Worm (Caenorhabditis elegans) whole organism, mixed stage, embryonic: ENCODE results near the gene lys-1.

Experiments used
- M03D4.4 ChIP-seq: sonication (generic microtip); optimal IDR thresholded peaks from 2 replicates; lab custom pipeline; 2017; ENCODE audit warnings: mild to moderate bottlenecking, missing genetic modification characterization, missing compliant biosample characterization
- bed-3 ChIP-seq: fragments of 200-800 bp; sonication (Bioruptor generic); optimal IDR thresholded peaks from 3 replicates; lab custom pipeline; 2018; ENCODE audit warnings: mild to moderate bottlenecking, missing genetic modification characterization, moderate library complexity, missing compliant biosample characterization
- blmp-1 ChIP-seq: fragments of 150-350 bp; optimal IDR thresholded peaks from 2 replicates; lab custom pipeline; 2014; ENCODE audit warnings: missing biosample characterization, missing genetic modification characterization
- ceh-39 ChIP-seq: fragments of 150-350 bp; optimal IDR thresholded peaks from 2 replicates; lab custom pipeline; 2014; ENCODE audit warnings: missing biosample characterization, missing genetic modification characterization
- ces-1 ChIP-seq: fragments of 150-350 bp; optimal IDR thresholded peaks from 2 replicates; lab custom pipeline; 2014; ENCODE audit warnings: missing biosample characterization, missing genetic modification reagents, missing genetic modification characterization
- cnd-1 ChIP-seq: fragments of 200-800 bp; sonication (Bioruptor generic); optimal IDR thresholded peaks from 2 replicates; lab custom pipeline; 2018; ENCODE audit warnings: mild to moderate bottlenecking, missing genetic modification characterization, missing compliant biosample characterization
- drap-1 ChIP-seq: fragments of 200-800 bp; sonication (Bioruptor generic); optimal IDR thresholded peaks from 3 replicates; lab custom pipeline; 2018; ENCODE audit warnings: mild to moderate bottlenecking, missing genetic modification characterization, missing compliant biosample characterization
- elt-1 ChIP-seq: sonication (generic microtip); optimal IDR thresholded peaks from 2 replicates; lab custom pipeline; 2017; ENCODE audit warnings: missing genetic modification characterization, mild to moderate bottlenecking, missing compliant biosample characterization, antibody characterized with exemption, moderate library complexity, borderline replicate concordance; ENCODE audit not compliant: insufficient read depth
- elt-3 ChIP-seq: fragments of 150-350 bp; optimal IDR thresholded peaks from 2 replicates; lab custom pipeline; 2014; ENCODE audit warnings: missing biosample characterization, missing genetic modification characterization
- flh-1 ChIP-seq: fragments of 200-800 bp; sonication (Bioruptor generic); optimal IDR thresholded peaks from 2 replicates; lab custom pipeline; 2018; ENCODE audit warnings: mild to moderate bottlenecking, missing genetic modification characterization, moderate library complexity, missing compliant biosample characterization
- ham-2 ChIP-seq: fragments of 200-800 bp; sonication (Bioruptor generic); optimal IDR thresholded peaks from 2 replicates; lab custom pipeline; 2018; ENCODE audit warnings: mild to moderate bottlenecking, missing genetic modification characterization, missing compliant biosample characterization
- lin-13 ChIP-seq: fragments of 150-350 bp; optimal IDR thresholded peaks from 2 replicates; lab custom pipeline; 2014; ENCODE audit warnings: missing biosample characterization, missing genetic modification characterization
- lin-32 ChIP-seq: fragments of 200-800 bp; sonication (Bioruptor generic); optimal IDR thresholded peaks from 2 replicates; lab custom pipeline; 2018; ENCODE audit warnings: mild to moderate bottlenecking, missing genetic modification characterization, missing compliant biosample characterization
- lsy-2 ChIP-seq: fragments of 150-350 bp; optimal IDR thresholded peaks from 2 replicates; lab custom pipeline; 2014; ENCODE audit warnings: missing biosample characterization, missing genetic modification characterization
- mab-5 ChIP-seq: fragments of 150-350 bp; optimal IDR thresholded peaks from 2 replicates; lab custom pipeline; 2014; ENCODE audit warnings: missing biosample characterization, missing genetic modification characterization
- mep-1 ChIP-seq: fragments of 150-350 bp; optimal IDR thresholded peaks from 2 replicates; lab custom pipeline; 2017; ENCODE audit warnings: missing biosample characterization, missing genetic modification reagents, missing genetic modification characterization, inconsistent platforms
- mls-2 ChIP-seq: sonication (generic microtip); optimal IDR thresholded peaks from 2 replicates; lab custom pipeline; 2016; ENCODE audit warnings: mild to moderate bottlenecking, missing genetic modification characterization, moderate library complexity, missing compliant biosample characterization
- nhr-2 ChIP-seq: fragments of 150-350 bp; optimal IDR thresholded peaks from 2 replicates; lab custom pipeline; 2014; ENCODE audit warnings: missing biosample characterization, missing genetic modification characterization
- nhr-237 ChIP-seq: fragments of 150-350 bp; optimal IDR thresholded peaks from 2 replicates; lab custom pipeline; 2014; ENCODE audit warnings: missing biosample characterization, missing genetic modification characterization
- nhr-28 ChIP-seq: fragments of 150-350 bp; optimal IDR thresholded peaks from 2 replicates; lab custom pipeline; 2014; ENCODE audit warnings: missing biosample characterization, missing genetic modification characterization
- nhr-76 ChIP-seq: sonication (generic microtip); optimal IDR thresholded peaks from 2 replicates; lab custom pipeline; 2017; ENCODE audit warnings: missing biosample characterization, missing genetic modification characterization
- pha-4 ChIP-seq: fragments of 150-350 bp; optimal IDR thresholded peaks from 2 replicates; lab custom pipeline; 2018; ENCODE audit warnings: missing biosample characterization, missing genetic modification reagents, missing genetic modification characterization
- sem-2 ChIP-seq: fragments of 200-800 bp; sonication (Bioruptor generic); optimal IDR thresholded peaks from 2 replicates; lab custom pipeline; 2018; ENCODE audit warnings: mild to moderate bottlenecking, missing genetic modification characterization, missing compliant biosample characterization
- snpc-4 ChIP-seq: fragments of 150-350 bp; optimal IDR thresholded peaks from 2 replicates; lab custom pipeline; 2014; ENCODE audit warnings: missing biosample characterization, missing genetic modification characterization
- sptf-1 ChIP-seq: sonication (generic microtip); optimal IDR thresholded peaks from 2 replicates; lab custom pipeline; 2017; ENCODE audit warnings: mild to moderate bottlenecking, missing genetic modification characterization, moderate library complexity, missing compliant biosample characterization
- unc-120 ChIP-seq: sonication (generic microtip); optimal IDR thresholded peaks from 2 replicates; lab custom pipeline; 2017; ENCODE audit warnings: missing genetic modification characterization, missing compliant biosample characterization; ENCODE audit not compliant: poor library complexity, severe bottlenecking
- unc-39 ChIP-seq: fragments of 150-350 bp; optimal IDR thresholded peaks from 2 replicates; lab custom pipeline; 2014; ENCODE audit warnings: missing biosample characterization, missing genetic modification characterization
- unc-62 ChIP-seq: fragments of 150-350 bp; optimal IDR thresholded peaks from 2 replicates; lab custom pipeline; 2014; ENCODE audit warnings: missing biosample characterization, missing genetic modification reagents, missing genetic modification characterization
- zip-8 ChIP-seq: fragments of 150-350 bp; optimal IDR thresholded peaks from 2 replicates; lab custom pipeline; 2014; ENCODE audit warnings: missing biosample characterization, missing genetic modification characterization
- ztf-11 ChIP-seq: fragments of 150-350 bp; optimal IDR thresholded peaks from 2 replicates; lab custom pipeline; 2014; ENCODE audit warnings: missing biosample characterization, missing genetic modification characterization

The lys-1 gene

ce11 chrV:10255005-10255472 lies 22.7 kb upstream of the lys-1 start, which contains the start of gene rop-1:
Gene rop-1 (minus strand): TSS chrV:10255055.
- no peak for TF ChIP-seq cnd-1
- TF ChIP-seq lin-13, result no peak
- TF ChIP-seq nhr-237 (tag; lab: Kevin White, UChicago), result no peak
- no peak for TF ChIP-seq elt-1 (tag; lab: Kevin White, UChicago)
- no peak for TF ChIP-seq nhr-28
- no peak for TF ChIP-seq mls-2
- TF ChIP-seq nhr-76 (tag; lab: Kevin White, UChicago), result no peak
- no peak for TF ChIP-seq zip-8 (tag; lab: Kevin White, UChicago)
- no peak for TF ChIP-seq mep-1
- TF ChIP-seq unc-120 (tag; lab: Kevin White, UChicago), result no peak
- TF ChIP-seq lin-32 (GFP tag; lab: Kevin White, UChicago), result no peak
- TF ChIP-seq ham-2 (GFP tag; lab: Kevin White, UChicago), result no peak

DNA sequence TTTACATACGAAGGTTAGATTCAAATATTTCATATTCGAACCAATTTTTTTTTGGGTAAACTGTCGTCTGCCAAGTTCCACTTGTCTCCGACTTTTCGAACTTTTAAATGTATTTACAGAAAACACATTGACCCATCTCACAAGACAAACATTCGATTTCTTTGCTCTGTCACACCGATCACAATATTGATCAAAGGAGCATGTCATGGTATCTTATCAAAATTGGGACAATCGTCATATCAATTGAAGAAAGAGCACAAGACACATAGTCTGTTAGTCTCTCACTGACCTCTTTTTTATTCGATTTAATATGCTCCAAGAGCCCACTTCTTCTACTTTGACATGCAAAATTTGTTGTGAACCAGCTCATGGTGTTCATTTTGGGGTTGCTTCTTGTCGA lies 21.7 kb upstream of the lys-1 start, which contains the start of gene nhr-232:
Gene nhr-232, plus strand, starts transcription at position 121 of the 400 bp plus-strand sequence.
- TF ChIP-seq drap-1 (GFP tag; lab: Kevin White, UChicago) (no peak), nhr-76 (tag; lab: Kevin White, UChicago) (no peak), mls-2 (no peak), sem-2 (no peak), mab-5 (no peak), pha-4 (tag; lab: Kevin White, UChicago) (no peak), elt-3 (tag; lab: Kevin White, UChicago) (no peak), bed-3 (GFP tag; lab: Kevin White, UChicago) (no peak), snpc-4 (tag; lab: Kevin White, UChicago) (no peak), blmp-1 (tag; lab: Kevin White, UChicago) (no peak), ceh-39 (tag; lab: Kevin White, UChicago) (no peak), nhr-2 (tag; lab: Kevin White, UChicago) (no peak), mep-1 (no peak), unc-120 (tag; lab: Kevin White, UChicago) (no peak), unc-39 (tag; lab: Kevin White, UChicago) (no peak), sptf-1 (tag; lab: Kevin White, UChicago) (no peak), flh-1 (GFP tag; lab: Kevin White, UChicago) (no peak), M03D4.4 (tag; lab: Kevin White, UChicago) (no peak)

DNA sequence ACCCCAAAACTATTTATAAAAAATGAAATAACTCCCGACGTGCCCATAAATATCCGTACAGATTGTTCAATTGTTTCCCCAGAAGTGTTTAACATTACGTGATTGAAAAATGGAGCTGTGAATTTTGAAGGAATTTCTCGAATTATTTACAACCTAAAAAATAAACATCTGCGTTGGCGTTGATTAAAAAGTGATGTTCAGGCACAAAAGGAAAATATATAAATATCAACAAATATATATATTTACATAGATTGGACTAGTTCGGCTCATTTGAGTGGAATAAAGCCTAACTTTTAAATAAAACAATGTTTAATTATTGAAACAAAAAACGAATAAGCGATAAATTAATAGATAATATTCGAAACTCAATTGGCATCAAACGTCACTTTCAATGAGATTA lies 17.2 kb upstream of the lys-1 start, which contains the start of gene sri-18:
Gene sri-18, minus strand, starts transcription at position 101 of the 400 bp plus-strand sequence.
- TF ChIP-seq nhr-237 (tag; lab: Kevin White, UChicago) (no peak), snpc-4 (tag; lab: Kevin White, UChicago) (no peak), lsy-2 (tag; lab: Kevin White, UChicago) (no peak), nhr-28 (no peak), lin-32 (GFP tag; lab: Kevin White, UChicago) (no peak), elt-3 (tag; lab: Kevin White, UChicago) (no peak), sptf-1 (tag; lab: Kevin White, UChicago) (no peak), bed-3 (GFP tag; lab: Kevin White, UChicago) (no peak), unc-39 (tag; lab: Kevin White, UChicago) (no peak), unc-62 (no peak), flh-1 (GFP tag; lab: Kevin White, UChicago) (no peak)

ce11 chrV:10265019-10265418 lies 12.7 kb upstream of the lys-1 start:
- TF ChIP-seq ces-1 (peak; percentile 52), snpc-4 (tag; lab: Kevin White, UChicago) (no peak)

ce11 chrV:10266050-10266449 lies 11.7 kb upstream of the lys-1 start:
- TF ChIP-seq cnd-1 (no peak), ces-1 (peak; percentile 67), ztf-11 (no peak)

DNA sequence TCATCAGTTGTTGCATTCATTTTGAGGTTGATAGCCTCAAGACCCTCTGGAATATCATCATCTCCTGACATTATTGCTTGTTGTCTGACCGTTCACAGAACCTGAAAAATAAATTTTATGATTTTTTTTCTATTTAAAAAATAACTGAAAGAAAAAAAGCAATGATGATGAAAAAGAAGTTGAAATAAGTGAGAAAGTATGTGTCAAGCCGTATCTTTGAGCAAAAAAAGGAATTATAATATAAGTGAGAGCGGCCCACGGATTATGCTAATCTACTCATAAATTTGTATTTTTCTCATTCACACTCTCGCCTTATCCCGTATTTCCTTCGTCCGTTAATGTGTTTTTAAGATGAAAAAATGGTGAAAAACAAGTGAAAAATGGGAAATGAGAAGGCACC lies 7.5 kb upstream of the lys-1 start, which contains the start of gene ric-4:
Gene ric-4, minus strand, starts transcription at position 101 of the 400 bp plus-strand sequence.
- TF ChIP-seq lin-13, result no peak
- TF ChIP-seq ces-1, result peak; percentile 2
